Fruit fly (Drosophila melanogaster) Kc167 (cell line): ENCODE results near the gene Uba5.

Experiments
- psq ChIP-seq: fragments of >200 bp; optimal IDR thresholded peaks from 2 replicates; lab custom pipeline; 2017; ENCODE audit warnings: missing external identifiers
- ttk ChIP-seq: sonication (Bioruptor generic); optimal IDR thresholded peaks from 2 replicates; lab custom pipeline; 2017; ENCODE audit warnings: missing external identifiers

- TF ChIP-seq psq (lab: Kevin White, UChicago), result no peak
- TF ChIP-seq ttk, result no peak
These were observed at the start of gene Uba5 for dm6 chrX:11483297-11483696.
